Fruit fly (Drosophila melanogaster): ENCODE results near the gene Vps45.
A peak's percentile ranks its signal among the peaks of the same experiment; 100 is the strongest.

Vps45 gene

dm6 chr3R:9533181-9534124, 30.3 kb upstream of the Vps45 start (continued):
- TF ChIP-seq ems (GFP tag; optimal IDR thresholded peaks at IDR 0.05) (peak; percentile 88), Drgx (GFP tag; IDR thresholded peaks at IDR 0.05) (peak; percentile 91), D (optimal IDR thresholded peaks at IDR 0.05) (no peak), D (GFP tag; optimal IDR thresholded peaks at IDR 0.05) (peak; percentile 98), Hmx (GFP tag; optimal IDR thresholded peaks at IDR 0.05) (peak; percentile 91), CG30020 (tag; optimal IDR thresholded peaks at IDR 0.05) (peak; percentile 85), her (GFP tag; optimal IDR thresholded peaks at IDR 0.05) (peak; percentile 81), CG31388 (GFP tag; optimal IDR thresholded peaks at IDR 0.05) (peak; percentile 87), chm (GFP tag; IDR thresholded peaks at IDR 0.05) (peak; percentile 58; the same call in 1 of the 2 replicates), CG34422 (GFP tag; IDR thresholded peaks at IDR 0.05) (peak; percentile 84), tin (GFP tag; optimal IDR thresholded peaks at IDR 0.05) (peak; percentile 94), usp (GFP tag; optimal IDR thresholded peaks at IDR 0.05) (no peak), Hmr (GFP tag; optimal IDR thresholded peaks at IDR 0.05) (peak; percentile 98), gt (GFP tag; IDR thresholded peaks at IDR 0.05) (peak; percentile 48; the same call in 1 of the 2 replicates), odd (GFP tag; optimal IDR thresholded peaks at IDR 0.05) (peak; percentile 98), Lhr (GFP tag; optimal IDR thresholded peaks at IDR 0.05) (peak; percentile 81), B-H2 (GFP tag; optimal IDR thresholded peaks at IDR 0.05) (peak; percentile 94), sens-2 (GFP tag; IDR thresholded peaks at IDR 0.05) (peak; percentile 33; the same call in 1 of the 2 replicates), Abd-B (GFP tag; optimal IDR thresholded peaks at IDR 0.05) (peak; percentile 94), Nf-YB (GFP tag; optimal IDR thresholded peaks at IDR 0.05) (peak; percentile 86), row (GFP tag; IDR thresholded peaks at IDR 0.05) (peak; percentile 94), CG3838 (GFP tag; optimal IDR thresholded peaks at IDR 0.05) (peak; percentile 85), grau (tag; optimal IDR thresholded peaks at IDR 0.05) (peak; percentile 95), CkIIα-i1 (GFP tag; IDR thresholded peaks at IDR 0.05) (0 out of 2 replicates have a peak, but pooled peaks have one; percentile 30), CG14860 (GFP tag; IDR thresholded peaks at IDR 0.05; ENCODE audit: partially characterized antibody) (peak; percentile 46; the same call in 2 of the 3 replicates), eyg (GFP tag; optimal IDR thresholded peaks at IDR 0.05) (peak; percentile 85), chn (GFP tag; optimal IDR thresholded peaks at IDR 0.05) (peak; percentile 89), vnd (GFP tag; IDR thresholded peaks at IDR 0.05; ENCODE audit: partially characterized antibody) (0 out of 3 replicates have a peak, but pooled peaks have one; percentile 28), eve (GFP tag; optimal IDR thresholded peaks at IDR 0.05) (peak in 1 of 2 experiments; percentile 100), CG9609 (GFP tag; optimal IDR thresholded peaks at IDR 0.05) (peak; percentile 89), crp (GFP tag; optimal IDR thresholded peaks at IDR 0.05) (peak in 1 of 2 experiments; percentile 70), disco-r (GFP tag; optimal IDR thresholded peaks at IDR 0.05) (peak; percentile 86), so (GFP tag; IDR thresholded peaks at IDR 0.05) (peak; percentile 87; the same call in 2 of the 3 replicates), az2 (GFP tag; optimal IDR thresholded peaks at IDR 0.05) (peak; percentile 95), CG12104 (GFP tag; optimal IDR thresholded peaks at IDR 0.05) (peak; percentile 97), mld (GFP tag; IDR thresholded peaks at IDR 0.05; ENCODE audit: partially characterized antibody) (no peak), gfzf (GFP tag; optimal IDR thresholded peaks at IDR 0.05) (peak; percentile 7), dmrt99B (tag; optimal IDR thresholded peaks at IDR 0.05) (peak; percentile 98), prd (optimal IDR thresholded peaks at IDR 0.05) (no peak), prd (GFP tag; IDR thresholded peaks at IDR 0.05) (peak; percentile 90), CG9215 (GFP tag; IDR thresholded peaks at IDR 0.05) (peak; percentile 92), CG10209 (GFP tag; optimal IDR thresholded peaks at IDR 0.05) (peak; percentile 97), org-1 (GFP tag; optimal IDR thresholded peaks at IDR 0.05) (peak; percentile 99), hth (optimal IDR thresholded peaks at IDR 0.05) (no peak), CG17186 (GFP tag; optimal IDR thresholded peaks at IDR 0.05) (peak; percentile 79), CG16863 (GFP tag; optimal IDR thresholded peaks at IDR 0.05) (peak; percentile 90), CG17912 (GFP tag; optimal IDR thresholded peaks at IDR 0.05) (peak; percentile 75), CG42726 (GFP tag; IDR thresholded peaks at IDR 0.05; ENCODE audit: partially characterized antibody) (0 out of 2 replicates have a peak, but pooled peaks have one; percentile 1)

All from whole organism, embryonic.